ENCODE assay signal across 2 fruit fly cellular contexts in the genomic region with DNA sequence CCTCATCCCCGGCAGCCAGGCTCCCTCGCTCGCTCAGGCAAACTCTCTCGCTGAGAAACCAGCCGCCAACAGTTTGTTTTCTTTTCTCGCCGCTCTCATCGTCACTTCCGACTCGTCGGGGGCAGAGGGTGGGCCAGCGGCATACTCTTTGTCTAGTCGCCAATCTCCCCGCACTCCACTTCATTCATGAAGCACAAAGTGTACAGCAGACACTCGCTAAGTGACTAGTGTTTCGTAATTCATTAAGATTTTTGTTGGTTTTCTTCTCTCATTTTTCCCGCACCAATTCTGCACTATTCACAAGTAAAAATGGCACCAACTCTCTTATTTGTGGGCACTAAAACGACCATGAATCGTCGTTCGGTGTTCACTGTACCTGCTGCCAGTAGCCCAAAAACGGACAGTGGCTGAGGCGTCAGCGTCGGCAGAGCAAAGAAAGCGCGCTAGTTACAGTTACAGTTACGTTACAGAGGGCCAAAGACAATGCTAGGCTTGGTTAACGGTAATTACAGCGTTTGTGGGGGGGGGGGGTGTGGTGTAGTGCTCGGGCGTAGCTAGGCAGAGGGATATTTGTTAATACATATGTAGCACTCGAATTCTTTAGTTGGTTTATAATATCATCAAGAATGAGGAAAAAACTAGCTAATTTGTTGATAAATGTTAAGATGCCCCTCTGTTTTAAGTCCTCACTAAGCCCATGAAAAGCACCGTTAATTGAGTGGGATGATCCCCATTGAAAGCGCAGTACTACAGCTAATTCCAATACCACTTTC.
A peak's percentile ranks its signal among the peaks of the same experiment; 100 is the strongest.
TF ChIP-seq lines count a peak whose summit lies in the region.

No protein-coding gene starts in this region.

TF ChIP-seq in whole organism, embryonic, 481 proteins besides CTCF, POLR2A, EP300 and RAD21 (continued from another document and continues in another):
- TF ChIP-seq D (optimal IDR thresholded peaks at IDR 0.05; lab: Kevin White, UChicago) (no peak), D (GFP tag; optimal IDR thresholded peaks at IDR 0.05; lab: Kevin White, UChicago) (peak; percentile 98), CG31388 (GFP tag; optimal IDR thresholded peaks at IDR 0.05; lab: Kevin White, UChicago) (peak; percentile 97), ato (GFP tag; IDR thresholded peaks at IDR 0.05; lab: Robert Waterston, UW; ENCODE audit: partially characterized antibody) (no peak), CG17912 (GFP tag; optimal IDR thresholded peaks at IDR 0.05; lab: Kevin White, UChicago) (peak; percentile 97), CG12236 (GFP tag; optimal IDR thresholded peaks at IDR 0.05; lab: Kevin White, UChicago) (peak; percentile 98), CG10274 (GFP tag; optimal IDR thresholded peaks at IDR 0.05; lab: Kevin White, UChicago) (peak; percentile 94), Xbp1 (GFP tag; optimal IDR thresholded peaks at IDR 0.05; lab: Kevin White, UChicago) (peak; percentile 99), btn (GFP tag; optimal IDR thresholded peaks at IDR 0.05; lab: Kevin White, UChicago) (peak; percentile 98), CG2129 (GFP tag; IDR thresholded peaks at IDR 0.05; lab: Robert Waterston, UW; ENCODE audit: partially characterized antibody) (no peak), Ravus (GFP tag; IDR thresholded peaks at IDR 0.05; lab: Robert Waterston, UW) (peak; percentile 96), Kr (GFP tag; optimal IDR thresholded peaks at IDR 0.05; lab: Kevin White, UChicago) (peak; percentile 59), ken (GFP tag; IDR thresholded peaks at IDR 0.05; lab: Robert Waterston, UW) (peak; percentile 99), vnd (GFP tag; IDR thresholded peaks at IDR 0.05; lab: Robert Waterston, UW; ENCODE audit: partially characterized antibody) (no peak), luna (GFP tag; optimal IDR thresholded peaks at IDR 0.05; lab: Kevin White, UChicago) (peak; percentile 94), CG1603 (tag; optimal IDR thresholded peaks at IDR 0.05; lab: Kevin White, UChicago) (peak; percentile 99), cwo (GFP tag; optimal IDR thresholded peaks at IDR 0.05; lab: Kevin White, UChicago) (peak; percentile 97), ttk (GFP tag; IDR thresholded peaks at IDR 0.05; lab: Robert Waterston, UW) (peak; percentile 98), dysf (GFP tag; IDR thresholded peaks at IDR 0.05; lab: Robert Waterston, UW) (peak; percentile 99), Lpt (GFP tag; optimal IDR thresholded peaks at IDR 0.05; lab: Kevin White, UChicago) (no peak), ATbp (GFP tag; optimal IDR thresholded peaks at IDR 0.05; lab: Kevin White, UChicago) (peak; percentile 99), ap (GFP tag; IDR thresholded peaks at IDR 0.05; lab: Robert Waterston, UW) (peak; percentile 98), CG13624 (GFP tag; optimal IDR thresholded peaks at IDR 0.05; lab: Kevin White, UChicago) (peak; percentile 98), gsb (GFP tag; IDR thresholded peaks at IDR 0.05; lab: Robert Waterston, UW) (peak; percentile 96), HmgZ (tag; optimal IDR thresholded peaks at IDR 0.05; lab: Kevin White, UChicago) (peak; percentile 99), salm (tag; optimal IDR thresholded peaks at IDR 0.05; lab: Kevin White, UChicago) (peak; percentile 98), stc (GFP tag; IDR thresholded peaks at IDR 0.05; lab: Robert Waterston, UW) (peak; percentile 98), CG9797 (GFP tag; optimal IDR thresholded peaks at IDR 0.05; lab: Kevin White, UChicago) (peak; percentile 60), fd3F (GFP tag; optimal IDR thresholded peaks at IDR 0.05; lab: Kevin White, UChicago) (peak; percentile 96), pnt (GFP tag; optimal IDR thresholded peaks at IDR 0.05; lab: Kevin White, UChicago) (peak; percentile 99), CG16779 (GFP tag; IDR thresholded peaks at IDR 0.05; lab: Robert Waterston, UW) (peak; percentile 95), CG10267 (tag; optimal IDR thresholded peaks at IDR 0.05; lab: Kevin White, UChicago) (peak; percentile 92), dati (GFP tag; IDR thresholded peaks at IDR 0.05; lab: Robert Waterston, UW) (peak; percentile 96), chinmo (GFP tag; IDR thresholded peaks at IDR 0.05; lab: Robert Waterston, UW; ENCODE audit: partially characterized antibody) (0 out of 4 replicates have a peak, but pooled peaks have one; percentile 53), Hr3 (GFP tag; optimal IDR thresholded peaks at IDR 0.05; lab: Kevin White, UChicago) (peak; percentile 99), chn (GFP tag; optimal IDR thresholded peaks at IDR 0.05; lab: Kevin White, UChicago) (peak; percentile 99), CG10147 (GFP tag; optimal IDR thresholded peaks at IDR 0.05; lab: Kevin White, UChicago) (peak; percentile 97), CG34376 (GFP tag; optimal IDR thresholded peaks at IDR 0.05; lab: Kevin White, UChicago) (peak; percentile 92), ro (GFP tag; IDR thresholded peaks at IDR 0.05; lab: Robert Waterston, UW) (peak; percentile 95), jigr1 (GFP tag; IDR thresholded peaks at IDR 0.05; lab: Robert Waterston, UW) (peak; percentile 96), CG10543 (GFP tag; optimal IDR thresholded peaks at IDR 0.05; lab: Kevin White, UChicago) (peak; percentile 97), Doc2 (GFP tag; IDR thresholded peaks at IDR 0.05; lab: Robert Waterston, UW) (peak; percentile 91), CG4820 (GFP tag; optimal IDR thresholded peaks at IDR 0.05; lab: Kevin White, UChicago) (peak; percentile 98), CG9932 (GFP tag; IDR thresholded peaks at IDR 0.05; lab: Robert Waterston, UW) (peak; percentile 96), vvl (GFP tag; IDR thresholded peaks at IDR 0.05; lab: Robert Waterston, UW) (peak; percentile 99), fd102C (GFP tag; optimal IDR thresholded peaks at IDR 0.05; lab: Kevin White, UChicago) (peak; percentile 89), CG14667 (GFP tag; IDR thresholded peaks at IDR 0.05; lab: Robert Waterston, UW) (peak; percentile 98), CG11398 (GFP tag; optimal IDR thresholded peaks at IDR 0.05; lab: Kevin White, UChicago) (peak; percentile 98), D19B (GFP tag; optimal IDR thresholded peaks at IDR 0.05; lab: Kevin White, UChicago) (peak; percentile 89), gcm (GFP tag; optimal IDR thresholded peaks at IDR 0.05; lab: Kevin White, UChicago) (peak; percentile 97), CG8765 (GFP tag; IDR thresholded peaks at IDR 0.05; lab: Robert Waterston, UW) (peak; percentile 91), her (GFP tag; optimal IDR thresholded peaks at IDR 0.05; lab: Kevin White, UChicago) (peak; percentile 98), trem (tag; optimal IDR thresholded peaks at IDR 0.05; lab: Kevin White, UChicago) (peak; percentile 94), CG6689 (GFP tag; IDR thresholded peaks at IDR 0.05; lab: Robert Waterston, UW) (peak; percentile 98), Abd-B (GFP tag; optimal IDR thresholded peaks at IDR 0.05; lab: Kevin White, UChicago) (peak; percentile 98), Dad (GFP tag; optimal IDR thresholded peaks at IDR 0.05; lab: Kevin White, UChicago) (peak; percentile 99), Lim3 (GFP tag; IDR thresholded peaks at IDR 0.05; lab: Robert Waterston, UW) (peak; percentile 96), Myb (GFP tag; optimal IDR thresholded peaks at IDR 0.05; lab: Kevin White, UChicago) (peak; percentile 93), zen (tag; optimal IDR thresholded peaks at IDR 0.05; lab: Kevin White, UChicago) (peak; percentile 95), CG9215 (GFP tag; IDR thresholded peaks at IDR 0.05; lab: Robert Waterston, UW) (peak; percentile 95), dimm (GFP tag; IDR thresholded peaks at IDR 0.05; lab: Robert Waterston, UW) (peak; percentile 98)

TF ChIP-seq in whole organism, prepupa, 60 proteins besides CTCF, POLR2A, EP300 and RAD21 (continued from another document):
- TF ChIP-seq CG10669 (GFP tag; optimal IDR thresholded peaks at IDR 0.05; lab: Kevin White, UChicago) (peak; percentile 93), CG8319 (GFP tag; optimal IDR thresholded peaks at IDR 0.05; lab: Kevin White, UChicago) (peak; percentile 76), Hr4 (GFP tag; optimal IDR thresholded peaks at IDR 0.05; lab: Kevin White, UChicago) (peak; percentile 99), CG32006 (GFP tag; optimal IDR thresholded peaks at IDR 0.05; lab: Kevin White, UChicago) (peak; percentile 98), svp (GFP tag; lab: Kevin White, UChicago) (peak; percentile 94), CG11294 (GFP tag; IDR thresholded peaks at IDR 0.05; lab: Robert Waterston, UW) (peak; percentile 93), Ets21C (GFP tag; optimal IDR thresholded peaks at IDR 0.05; lab: Kevin White, UChicago) (peak; percentile 88), CG7368 (GFP tag; optimal IDR thresholded peaks at IDR 0.05; lab: Kevin White, UChicago) (peak; percentile 95), CG11902 (GFP tag; optimal IDR thresholded peaks at IDR 0.05; lab: Kevin White, UChicago) (peak; percentile 91), pdm3 (GFP tag; optimal IDR thresholded peaks at IDR 0.05; lab: Kevin White, UChicago) (peak; percentile 98), CG8632 (GFP tag; optimal IDR thresholded peaks at IDR 0.05; lab: Kevin White, UChicago) (peak; percentile 88), CG4318 (GFP tag; optimal IDR thresholded peaks at IDR 0.05; lab: Kevin White, UChicago) (peak; percentile 96), salr (GFP tag; optimal IDR thresholded peaks at IDR 0.05; lab: Kevin White, UChicago) (peak; percentile 88 to 93), CG1621 (tag; optimal IDR thresholded peaks at IDR 0.05; lab: Kevin White, UChicago) (peak; percentile 91)
